Worm (Caenorhabditis elegans): ENCODE measurements around the gene sft-4.

- TF ChIP-seq nhr-77 (tag; optimal IDR thresholded peaks at IDR 0.05) (no peak), nhr-28 (tag; optimal IDR thresholded peaks at IDR 0.05) (no peak), ceh-82 (tag; optimal IDR thresholded peaks at IDR 0.05) (no peak), nhr-6 (tag; optimal IDR thresholded peaks at IDR 0.05) (no peak), nhr-10 (tag; optimal IDR thresholded peaks at IDR 0.05) (no peak), jun-1 (tag; optimal IDR thresholded peaks at IDR 0.05) (no peak), unc-62 (GFP tag; optimal IDR thresholded peaks at IDR 0.05 in 1 of 2) (peak in 1 of 2 experiments; percentile 77), unc-62 (tag; optimal IDR thresholded peaks at IDR 0.05) (no peak), R02D3.7 (tag; optimal IDR thresholded peaks at IDR 0.05) (no peak), sdz-12 (GFP tag; optimal IDR thresholded peaks at IDR 0.05) (no peak), spr-1 (tag; optimal IDR thresholded peaks at IDR 0.05) (no peak), ces-1 (GFP tag; optimal IDR thresholded peaks at IDR 0.05) (no peak), gei-8 (GFP tag; optimal IDR thresholded peaks at IDR 0.05) (no peak), mes-2 (tag; optimal IDR thresholded peaks at IDR 0.05; ENCODE audit: poor library complexity, severe bottlenecking) (no peak)
Measured at ce11 chrX:5805872-5806472, 25.4 kb upstream of the sft-4 start, which contains the start of gene F13D11.3.
